Fruit fly (Drosophila melanogaster) whole organism, embryonic: ENCODE measurements around the gene Sk1.

Experiments
- CG10147 ChIP-seq: fragments of 200-800 bp; sonication (Bioruptor generic); optimal IDR thresholded peaks from 2 replicates; lab custom pipeline; 2019; ENCODE audit warnings: missing biosample characterization, mild to moderate bottlenecking, missing genetic modification characterization, moderate library complexity
- CG11247 ChIP-seq: fragments of 200-800 bp; sonication (Bioruptor generic); IDR thresholded peaks from 2 replicates; pipeline ENCODE4 v1.3.6; 2022; ENCODE audit warnings: missing biosample characterization, missing genetic modification characterization
- CG11456 ChIP-seq: fragments of 200-800 bp; sonication (Bioruptor generic); IDR thresholded peaks from 3 replicates; pipeline ENCODE4 v1.3.6; 2022; ENCODE audit warnings: missing biosample characterization, missing genetic modification characterization
- CG12391 ChIP-seq: fragments of 200-800 bp; sonication (Bioruptor generic); optimal IDR thresholded peaks from 3 replicates; lab custom pipeline; 2018; ENCODE audit warnings: missing biosample characterization, mild to moderate bottlenecking, missing genetic modification characterization, moderate library complexity
- CG13424 ChIP-seq: fragments of 200-800 bp; sonication (Bioruptor generic); optimal IDR thresholded peaks from 2 replicates; lab custom pipeline; 2019; ENCODE audit warnings: missing biosample characterization, mild to moderate bottlenecking, missing genetic modification characterization, moderate library complexity
- CG13894 ChIP-seq: fragments of 200-800 bp; sonication (Bioruptor generic); optimal IDR thresholded peaks from 3 replicates; lab custom pipeline; 2018; ENCODE audit warnings: missing biosample characterization, mild to moderate bottlenecking, missing genetic modification characterization, moderate library complexity
- CG15479 ChIP-seq: fragments of 200-800 bp; sonication (Bioruptor generic); optimal IDR thresholded peaks from 3 replicates; lab custom pipeline; 2019; ENCODE audit warnings: missing biosample characterization, mild to moderate bottlenecking, missing genetic modification characterization, moderate library complexity
- CG15514 ChIP-seq: fragments of 200-800 bp; sonication (Bioruptor generic); optimal IDR thresholded peaks from 3 replicates; lab custom pipeline; 2017; ENCODE audit warnings: missing biosample characterization, missing genetic modification characterization, mild to moderate bottlenecking, moderate library complexity, missing genetic modification reagents
- CG17385 ChIP-seq: fragments of 200-800 bp; sonication (Bioruptor generic); optimal IDR thresholded peaks from 3 replicates; lab custom pipeline; 2018; ENCODE audit warnings: missing biosample characterization, mild to moderate bottlenecking, missing genetic modification characterization
- CG1792 ChIP-seq: fragments of 200-800 bp; sonication (Bioruptor generic); optimal IDR thresholded peaks from 2 replicates; lab custom pipeline; 2016; ENCODE audit warnings: missing biosample characterization, missing genetic modification characterization
- CG2129 ChIP-seq: fragments of 200-800 bp; sonication (Bioruptor generic); IDR thresholded peaks from 2 replicates; pipeline ENCODE4 v1.3.6; 2022; ENCODE audit warnings: missing biosample characterization, missing genetic modification characterization; ENCODE audit not compliant: partially characterized antibody
- CG32772 ChIP-seq: fragments of 200-800 bp; sonication (Bioruptor generic); IDR thresholded peaks from 2 replicates; pipeline ENCODE4 v1.3.6; 2022; ENCODE audit warnings: missing biosample characterization, missing genetic modification characterization
- CG34422 ChIP-seq: fragments of 200-800 bp; sonication (Bioruptor generic); IDR thresholded peaks from 3 replicates; pipeline ENCODE4 v1.3.6; 2022; ENCODE audit warnings: missing biosample characterization, missing genetic modification characterization
- CG4282 ChIP-seq: fragments of 200-800 bp; sonication (Bioruptor generic); optimal IDR thresholded peaks from 2 replicates; lab custom pipeline; 2016; ENCODE audit warnings: missing biosample characterization, missing genetic modification characterization
- CG5953 ChIP-seq: fragments of 200-800 bp; sonication (Bioruptor generic); IDR thresholded peaks from 2 replicates; pipeline ENCODE4 v1.3.6; 2022; ENCODE audit warnings: missing biosample characterization, missing genetic modification characterization
- CG8388 ChIP-seq: fragments of 200-800 bp; sonication (Bioruptor generic); optimal IDR thresholded peaks from 2 replicates; lab custom pipeline; 2019; ENCODE audit warnings: missing biosample characterization, mild to moderate bottlenecking, missing genetic modification characterization, moderate library complexity
- D ChIP-seq, 2 experiments: fragments of 200-800 bp in 1 of 2; fragments of >200 bp in 1 of 2; sonication (Bioruptor generic) in 1 of 2; optimal IDR thresholded peaks; 2 replicates in 1 of 2; 3 replicates in 1 of 2; lab custom pipeline; 2017; ENCODE audit warnings: mild to moderate bottlenecking in 1 of 2, missing biosample characterization in 1 of 2, missing genetic modification characterization in 1 of 2, missing genetic modification reagents in 1 of 2
- Dad ChIP-seq: fragments of 200-800 bp; sonication (Bioruptor generic); optimal IDR thresholded peaks from 3 replicates; lab custom pipeline; 2016; ENCODE audit warnings: missing biosample characterization, missing genetic modification characterization
- Dip3 ChIP-seq: fragments of 200-800 bp; sonication (Bioruptor generic); optimal IDR thresholded peaks from 3 replicates; lab custom pipeline; 2016; ENCODE audit warnings: missing biosample characterization, missing genetic modification characterization
- Dref ChIP-seq: fragments of 200-800 bp; sonication (Bioruptor generic); IDR thresholded peaks from 2 replicates; pipeline ENCODE4 v1.3.6; 2022; ENCODE audit warnings: missing biosample characterization, missing genetic modification characterization
- E2f1 ChIP-seq: fragments of 200-800 bp; sonication (Bioruptor generic); IDR thresholded peaks from 2 replicates; pipeline ENCODE4 v1.3.6; 2022; ENCODE audit warnings: missing biosample characterization, missing genetic modification characterization
- Gug ChIP-seq: fragments of 200-800 bp; sonication (Bioruptor generic); IDR thresholded peaks from 4 replicates; pipeline ENCODE4 v1.3.6; 2022; ENCODE audit warnings: missing biosample characterization, missing genetic modification characterization
- HLH54F ChIP-seq: fragments of 200-800 bp; sonication (Bioruptor generic); optimal IDR thresholded peaks from 3 replicates; lab custom pipeline; 2016; ENCODE audit warnings: missing biosample characterization, missing genetic modification characterization
- Hand ChIP-seq: fragments of 200-800 bp; sonication (Bioruptor generic); optimal IDR thresholded peaks from 2 replicates; lab custom pipeline; 2017; ENCODE audit warnings: mild to moderate bottlenecking, missing biosample characterization, missing genetic modification reagents, missing genetic modification characterization
- Meics ChIP-seq: fragments of 200-800 bp; sonication (Bioruptor generic); optimal IDR thresholded peaks from 2 replicates; lab custom pipeline; 2017; ENCODE audit warnings: missing biosample characterization, mild to moderate bottlenecking, missing genetic modification characterization
- Mes4 ChIP-seq: fragments of 200-800 bp; sonication (Bioruptor generic); optimal IDR thresholded peaks from 2 replicates; lab custom pipeline; 2016; ENCODE audit warnings: missing biosample characterization, missing genetic modification characterization
- Mrtf ChIP-seq: fragments of 200-800 bp; sonication (Bioruptor generic); IDR thresholded peaks from 3 replicates; pipeline ENCODE4 v1.3.6; 2022; ENCODE audit warnings: missing biosample characterization, missing genetic modification characterization
- Oaz ChIP-seq: fragments of 200-800 bp; sonication (Bioruptor generic); IDR thresholded peaks from 2 replicates; pipeline ENCODE4 v1.3.6; 2022; ENCODE audit warnings: missing biosample characterization, missing genetic modification characterization
- Ravus ChIP-seq: fragments of 200-800 bp; sonication (Bioruptor generic); IDR thresholded peaks from 2 replicates; pipeline ENCODE4 v1.3.6; 2022; ENCODE audit warnings: missing biosample characterization, missing genetic modification characterization
- Taf1 ChIP-seq: fragments of 200-800 bp; sonication (Bioruptor generic); IDR thresholded peaks from 2 replicates; pipeline ENCODE4 v1.3.6; 2022; ENCODE audit warnings: missing biosample characterization, missing genetic modification characterization
- ab ChIP-seq: fragments of 200-800 bp; sonication (Bioruptor generic); optimal IDR thresholded peaks from 2 replicates; lab custom pipeline; 2016; ENCODE audit warnings: missing biosample characterization, missing genetic modification characterization
- ac ChIP-seq: fragments of 200-800 bp; sonication (Bioruptor generic); optimal IDR thresholded peaks from 3 replicates; lab custom pipeline; 2017; ENCODE audit warnings: missing biosample characterization, mild to moderate bottlenecking, missing genetic modification characterization
- bowl ChIP-seq: fragments of 200-800 bp; sonication (Bioruptor generic); IDR thresholded peaks from 2 replicates; pipeline ENCODE4 v1.3.6; 2022; ENCODE audit warnings: missing biosample characterization, missing genetic modification characterization
- dmrt11E ChIP-seq: fragments of 200-800 bp; sonication (Bioruptor generic); optimal IDR thresholded peaks from 3 replicates; lab custom pipeline; 2018; ENCODE audit warnings: missing biosample characterization, mild to moderate bottlenecking, missing genetic modification characterization, moderate library complexity
- ewg ChIP-seq: fragments of 200-800 bp; sonication (Bioruptor generic); optimal IDR thresholded peaks from 3 replicates; lab custom pipeline; 2017; ENCODE audit warnings: mild to moderate bottlenecking, missing biosample characterization, missing genetic modification reagents, missing genetic modification characterization
- grn ChIP-seq: fragments of 200-800 bp; sonication (Bioruptor generic); optimal IDR thresholded peaks from 3 replicates; lab custom pipeline; 2017; ENCODE audit warnings: missing biosample characterization, missing genetic modification characterization
- h ChIP-seq: fragments of >200 bp; optimal IDR thresholded peaks from 2 replicates; lab custom pipeline; 2017
- hth ChIP-seq: fragments of >200 bp; optimal IDR thresholded peaks from 2 replicates; lab custom pipeline; 2017; ENCODE audit warnings: inconsistent platforms
- kah ChIP-seq: fragments of 200-800 bp; sonication (Bioruptor generic); optimal IDR thresholded peaks from 2 replicates; lab custom pipeline; 2018; ENCODE audit warnings: missing biosample characterization, mild to moderate bottlenecking, missing genetic modification characterization
- kay ChIP-seq: fragments of 200-800 bp; sonication (Bioruptor generic); optimal IDR thresholded peaks from 2 replicates; lab custom pipeline; 2016; ENCODE audit warnings: missing biosample characterization, missing genetic modification characterization
- luna ChIP-seq: fragments of 200-800 bp; sonication (Bioruptor generic); optimal IDR thresholded peaks from 2 replicates; lab custom pipeline; 2016; ENCODE audit warnings: missing biosample characterization, missing genetic modification characterization
- prd ChIP-seq, 3 experiments: fragments of >200 bp in 2 of 3; fragments of 200-800 bp in 1 of 3; sonication (Bioruptor generic) in 1 of 3; optimal IDR thresholded peaks in 2 of 3; IDR thresholded peaks in 1 of 3; 2 replicates in 2 of 3; 3 replicates in 1 of 3; pipeline versions ENCODE4 v1.3.6 to Lab custom; 2017 to 2022; ENCODE audit warnings: missing biosample characterization in 1 of 3, missing genetic modification characterization in 1 of 3
- salm ChIP-seq: fragments of 200-800 bp; sonication (Bioruptor generic); optimal IDR thresholded peaks from 2 replicates; lab custom pipeline; 2018; ENCODE audit warnings: missing biosample characterization, mild to moderate bottlenecking, missing genetic modification characterization
- sens-2 ChIP-seq: fragments of 200-800 bp; sonication (Bioruptor generic); IDR thresholded peaks from 2 replicates; pipeline ENCODE4 v1.3.6; 2022; ENCODE audit warnings: missing biosample characterization, missing genetic modification characterization
- slp2 ChIP-seq: fragments of 200-800 bp; sonication (Bioruptor generic); optimal IDR thresholded peaks from 2 replicates; lab custom pipeline; 2016; ENCODE audit warnings: missing biosample characterization, missing genetic modification characterization
- toy ChIP-seq: fragments of 200-800 bp; sonication (Bioruptor generic); IDR thresholded peaks from 2 replicates; pipeline ENCODE4 v1.3.6; 2022; ENCODE audit warnings: missing biosample characterization, missing genetic modification characterization
- trh ChIP-seq: fragments of 200-800 bp; sonication (Bioruptor generic); optimal IDR thresholded peaks from 2 replicates; lab custom pipeline; 2016; ENCODE audit warnings: missing biosample characterization, missing genetic modification characterization
- ttk ChIP-seq: fragments of 200-800 bp; sonication (Bioruptor generic); IDR thresholded peaks from 2 replicates; pipeline ENCODE4 v2.1.2; 2022; ENCODE audit warnings: missing biosample characterization, missing genetic modification characterization
- z ChIP-seq: fragments of 200-800 bp; sonication (Bioruptor generic); IDR thresholded peaks from 3 replicates; pipeline ENCODE4 v1.3.6; 2022; ENCODE audit warnings: missing biosample characterization, missing genetic modification characterization
- zen2 ChIP-seq: fragments of 200-800 bp; sonication (Bioruptor generic); IDR thresholded peaks from 3 replicates; pipeline ENCODE4 v1.3.6; 2022; ENCODE audit warnings: missing biosample characterization, missing genetic modification characterization; ENCODE audit not compliant: partially characterized antibody

Sk1 gene

dm6 chrX:11451027-11451572 lies 8.8 kb downstream of the Sk1 start (continued):
- TF ChIP-seq CG10147 (no peak), CG34422 (GFP tag; lab: Robert Waterston, UW) (0 out of 3 replicates have a peak, but pooled peaks have one; percentile 30), ac (GFP tag; lab: Kevin White, UChicago) (no peak), Hand (no peak), slp2 (GFP tag; lab: Kevin White, UChicago) (peak; percentile 22), trh (GFP tag; lab: Kevin White, UChicago) (no peak), grn (GFP tag; lab: Kevin White, UChicago) (no peak), toy (GFP tag; lab: Robert Waterston, UW) (no peak), zen2 (GFP tag; lab: Robert Waterston, UW) (no peak), h (no peak), kay (GFP tag; lab: Kevin White, UChicago) (peak; percentile 7), Taf1 (GFP tag; lab: Robert Waterston, UW) (peak; percentile 47), CG5953 (GFP tag; lab: Robert Waterston, UW) (0 out of 2 replicates have a peak, but pooled peaks have one; percentile 12), Dip3 (peak; percentile 63), CG13894 (peak; percentile 12), E2f1 (GFP tag; lab: Robert Waterston, UW) (peak; percentile 43; the same call in 1 of the 2 replicates), hth (lab: Kevin White, UChicago) (no peak), CG11456 (peak; percentile 56; the same call in 2 of the 3 replicates), CG8388 (no peak), Dref (GFP tag; lab: Robert Waterston, UW) (no peak), CG17385 (peak; percentile 26), bowl (GFP tag; lab: Robert Waterston, UW) (no peak), salm (tag; lab: Kevin White, UChicago) (no peak), dmrt11E (tag; lab: Kevin White, UChicago) (no peak), sens-2 (no peak), kah (GFP tag; lab: Kevin White, UChicago) (peak; percentile 32), Dad (GFP tag; lab: Kevin White, UChicago) (no peak), Gug (GFP tag; lab: Robert Waterston, UW) (peak; percentile 53; the same call in 3 of the 4 replicates), CG12391 (tag; lab: Kevin White, UChicago) (peak; percentile 6), ttk (GFP tag; lab: Robert Waterston, UW) (no peak), prd (optimal IDR thresholded peaks at IDR 0.05; lab: Kevin White, UChicago) (no peak), prd (GFP tag; IDR thresholded peaks at IDR 0.05; lab: Robert Waterston, UW) (peak; percentile 75), CG13424 (tag; lab: Kevin White, UChicago) (peak; percentile 53), Ravus (GFP tag; lab: Robert Waterston, UW) (no peak), D (optimal IDR thresholded peaks at IDR 0.05; lab: Kevin White, UChicago) (no peak), D (GFP tag; optimal IDR thresholded peaks at IDR 0.05; lab: Kevin White, UChicago) (no peak), ewg (GFP tag; lab: Kevin White, UChicago) (no peak), Mes4 (GFP tag; lab: Kevin White, UChicago) (no peak), z (GFP tag; lab: Robert Waterston, UW) (no peak), Meics (GFP tag; lab: Kevin White, UChicago) (peak; percentile 44), CG32772 (peak; percentile 29; the same call in 1 of the 2 replicates), HLH54F (GFP tag; lab: Kevin White, UChicago) (peak; percentile 38), luna (GFP tag; lab: Kevin White, UChicago) (no peak), CG2129 (GFP tag; lab: Robert Waterston, UW) (no peak), Mrtf (GFP tag; lab: Robert Waterston, UW) (0 out of 3 replicates have a peak, but pooled peaks have one; percentile 54), CG1792 (GFP tag; lab: Kevin White, UChicago) (peak; percentile 24), CG11247 (GFP tag; lab: Robert Waterston, UW) (peak; percentile 43; the same call in 1 of the 2 replicates), CG15479 (no peak), Oaz (0 out of 2 replicates have a peak, but pooled peaks have one; percentile 42), CG15514 (GFP tag; lab: Kevin White, UChicago) (peak; percentile 35), ab (no peak), CG4282 (GFP tag; lab: Kevin White, UChicago) (no peak)
